Fruit fly (Drosophila melanogaster) whole organism, embryonic: ENCODE results near the gene hang.

Source experiments
- Adf1 ChIP-seq: fragments of 200-800 bp; sonication (Bioruptor generic); IDR thresholded peaks from 2 replicates; pipeline ENCODE4 v1.3.6; 2022; ENCODE audit warnings: missing biosample characterization, missing genetic modification characterization
- Atf6 ChIP-seq: fragments of 200-800 bp; sonication (Bioruptor generic); IDR thresholded peaks from 2 replicates; pipeline ENCODE4 v1.3.6; 2022; ENCODE audit warnings: missing biosample characterization, missing genetic modification characterization
- B-H2 ChIP-seq: fragments of 200-800 bp; sonication (Bioruptor generic); optimal IDR thresholded peaks from 2 replicates; lab custom pipeline; 2018; ENCODE audit warnings: missing biosample characterization, mild to moderate bottlenecking, missing genetic modification characterization
- Bteb2 ChIP-seq: fragments of 200-800 bp; sonication (Bioruptor generic); optimal IDR thresholded peaks from 2 replicates; lab custom pipeline; 2016; ENCODE audit warnings: missing biosample characterization, missing genetic modification characterization
- CG11696 ChIP-seq: fragments of 200-800 bp; sonication (Bioruptor generic); IDR thresholded peaks from 2 replicates; pipeline ENCODE4 v1.3.6; 2022; ENCODE audit warnings: missing biosample characterization, missing genetic modification characterization
- CG12155 ChIP-seq: fragments of 200-800 bp; sonication (Bioruptor generic); optimal IDR thresholded peaks from 3 replicates; lab custom pipeline; 2016; ENCODE audit warnings: missing biosample characterization, missing genetic modification characterization
- CG15073 ChIP-seq: fragments of 200-800 bp; sonication (Bioruptor generic); optimal IDR thresholded peaks from 2 replicates; lab custom pipeline; 2016; ENCODE audit warnings: missing biosample characterization, missing genetic modification characterization
- CG1529 ChIP-seq: fragments of 200-800 bp; sonication (Bioruptor generic); optimal IDR thresholded peaks from 3 replicates; lab custom pipeline; 2018; ENCODE audit warnings: missing biosample characterization, missing genetic modification characterization
- CG17385 ChIP-seq: fragments of 200-800 bp; sonication (Bioruptor generic); optimal IDR thresholded peaks from 3 replicates; lab custom pipeline; 2018; ENCODE audit warnings: missing biosample characterization, mild to moderate bottlenecking, missing genetic modification characterization
- CG17568 ChIP-seq: fragments of 200-800 bp; sonication (Bioruptor generic); optimal IDR thresholded peaks from 2 replicates; lab custom pipeline; 2018; ENCODE audit warnings: missing biosample characterization, mild to moderate bottlenecking, missing genetic modification characterization, moderate library complexity
- CG17802 ChIP-seq: fragments of 200-800 bp; sonication (Bioruptor generic); optimal IDR thresholded peaks from 2 replicates; lab custom pipeline; 2018; ENCODE audit warnings: missing biosample characterization, mild to moderate bottlenecking, missing genetic modification characterization, moderate library complexity
- CG2875 ChIP-seq: fragments of 200-800 bp; sonication (Bioruptor generic); optimal IDR thresholded peaks from 2 replicates; lab custom pipeline; 2017; ENCODE audit warnings: missing biosample characterization, mild to moderate bottlenecking, missing genetic modification characterization, missing genetic modification reagents
- CG30403 ChIP-seq: fragments of 200-800 bp; sonication (Bioruptor generic); optimal IDR thresholded peaks from 3 replicates; lab custom pipeline; 2016; ENCODE audit warnings: missing biosample characterization, missing genetic modification characterization
- CG34422 ChIP-seq: fragments of 200-800 bp; sonication (Bioruptor generic); IDR thresholded peaks from 3 replicates; pipeline ENCODE4 v1.3.6; 2022; ENCODE audit warnings: missing biosample characterization, missing genetic modification characterization
- CG42726 ChIP-seq: fragments of 200-800 bp; sonication (Bioruptor generic); IDR thresholded peaks from 2 replicates; pipeline ENCODE4 v1.3.6; 2022; ENCODE audit warnings: missing biosample characterization, missing genetic modification characterization; ENCODE audit not compliant: partially characterized antibody
- CG7271 ChIP-seq: fragments of 200-800 bp; sonication (Bioruptor generic); optimal IDR thresholded peaks from 2 replicates; lab custom pipeline; 2018; ENCODE audit warnings: missing biosample characterization, mild to moderate bottlenecking, missing genetic modification characterization, moderate library complexity
- CG7786 ChIP-seq: fragments of 200-800 bp; sonication (Bioruptor generic); optimal IDR thresholded peaks from 2 replicates; lab custom pipeline; 2016; ENCODE audit warnings: missing biosample characterization, missing genetic modification characterization
- CG7928 ChIP-seq: fragments of 200-800 bp; sonication (Bioruptor generic); optimal IDR thresholded peaks from 2 replicates; lab custom pipeline; 2017; ENCODE audit warnings: missing biosample characterization, mild to moderate bottlenecking, missing genetic modification characterization
- CG8388 ChIP-seq: fragments of 200-800 bp; sonication (Bioruptor generic); optimal IDR thresholded peaks from 2 replicates; lab custom pipeline; 2019; ENCODE audit warnings: missing biosample characterization, mild to moderate bottlenecking, missing genetic modification characterization, moderate library complexity
- CG8478 ChIP-seq: fragments of >200 bp; optimal IDR thresholded peaks from 2 replicates; lab custom pipeline; 2018
- CG8944 ChIP-seq: fragments of 200-800 bp; sonication (Bioruptor generic); optimal IDR thresholded peaks from 3 replicates; lab custom pipeline; 2016; ENCODE audit warnings: missing biosample characterization, missing genetic modification characterization
- CG9727 ChIP-seq: fragments of 200-800 bp; sonication (Bioruptor generic); optimal IDR thresholded peaks from 3 replicates; lab custom pipeline; 2017; ENCODE audit warnings: missing biosample characterization, mild to moderate bottlenecking, missing genetic modification characterization
- Dref ChIP-seq: fragments of 200-800 bp; sonication (Bioruptor generic); IDR thresholded peaks from 2 replicates; pipeline ENCODE4 v1.3.6; 2022; ENCODE audit warnings: missing biosample characterization, missing genetic modification characterization
- E2f1 ChIP-seq: fragments of 200-800 bp; sonication (Bioruptor generic); IDR thresholded peaks from 2 replicates; pipeline ENCODE4 v1.3.6; 2022; ENCODE audit warnings: missing biosample characterization, missing genetic modification characterization
- Med ChIP-seq: fragments of 200-800 bp; sonication (Bioruptor generic); peaks from one replicate; lab custom pipeline; 2016; ENCODE audit warnings: missing biosample characterization, missing genetic modification characterization, mild to moderate bottlenecking, inconsistent platforms, moderate library complexity
- Stat92E ChIP-seq, 3 experiments: fragments of >200 bp in 2 of 3; fragments of 200-800 bp in 1 of 3; sonication (Bioruptor generic) in 1 of 3; optimal IDR thresholded peaks; 2 replicates each; lab custom pipeline; 2017 to 2019; ENCODE audit warnings: missing biosample characterization in 3 of 3, missing genetic modification characterization in 3 of 3, mild to moderate bottlenecking in 1 of 3, moderate library complexity in 1 of 3
- Trl ChIP-seq, 3 experiments: fragments of >200 bp in 2 of 3; fragments of 200-800 bp in 1 of 3; sonication (Bioruptor generic) in 1 of 3; optimal IDR thresholded peaks; 2 replicates in 1 of 3; 3 replicates in 2 of 3; lab custom pipeline; 2016 to 2017; ENCODE audit warnings: missing biosample characterization in 1 of 3, missing genetic modification characterization in 1 of 3
- ab ChIP-seq: fragments of 200-800 bp; sonication (Bioruptor generic); optimal IDR thresholded peaks from 2 replicates; lab custom pipeline; 2016; ENCODE audit warnings: missing biosample characterization, missing genetic modification characterization
- abd-A ChIP-seq: fragments of 200-800 bp; sonication (Bioruptor generic); optimal IDR thresholded peaks from 3 replicates; lab custom pipeline; 2019; ENCODE audit warnings: missing biosample characterization, mild to moderate bottlenecking, missing genetic modification characterization, moderate library complexity
- ara ChIP-seq: fragments of 200-800 bp; sonication (Bioruptor generic); IDR thresholded peaks from 2 replicates; pipeline ENCODE4 v1.3.6; 2022; ENCODE audit warnings: missing biosample characterization, missing genetic modification characterization
- az2 ChIP-seq: fragments of 200-800 bp; sonication (Bioruptor generic); optimal IDR thresholded peaks from 3 replicates; lab custom pipeline; 2016; ENCODE audit warnings: missing biosample characterization, missing genetic modification characterization
- bigmax ChIP-seq: fragments of 200-800 bp; sonication (Bioruptor generic); optimal IDR thresholded peaks from 2 replicates; lab custom pipeline; 2018; ENCODE audit warnings: missing biosample characterization, mild to moderate bottlenecking, missing genetic modification characterization
- caup ChIP-seq: fragments of 200-800 bp; sonication (Bioruptor generic); optimal IDR thresholded peaks from 3 replicates; lab custom pipeline; 2017; ENCODE audit warnings: missing biosample characterization, mild to moderate bottlenecking, missing genetic modification characterization, moderate library complexity; ENCODE audit not compliant: severe bottlenecking
- cg ChIP-seq: fragments of 200-800 bp; sonication (Bioruptor generic); optimal IDR thresholded peaks from 3 replicates; lab custom pipeline; 2019; ENCODE audit warnings: missing biosample characterization, mild to moderate bottlenecking, missing genetic modification characterization, moderate library complexity
- chinmo ChIP-seq: fragments of 200-800 bp; sonication (Bioruptor generic); IDR thresholded peaks from 4 replicates; pipeline ENCODE4 v1.3.6; 2022; ENCODE audit warnings: missing biosample characterization, missing genetic modification characterization; ENCODE audit not compliant: partially characterized antibody
- gfzf ChIP-seq: fragments of 200-800 bp; sonication (Bioruptor generic); optimal IDR thresholded peaks from 2 replicates; lab custom pipeline; 2016; ENCODE audit warnings: missing biosample characterization, mild to moderate bottlenecking, missing genetic modification characterization, moderate library complexity
- hbn ChIP-seq: fragments of 200-800 bp; sonication (Bioruptor generic); IDR thresholded peaks from 2 replicates; pipeline ENCODE4 v1.3.6; 2022; ENCODE audit warnings: missing biosample characterization, missing genetic modification characterization; ENCODE audit not compliant: partially characterized antibody
- ind ChIP-seq: fragments of 200-800 bp; sonication (Bioruptor generic); optimal IDR thresholded peaks from 3 replicates; lab custom pipeline; 2016; ENCODE audit warnings: missing biosample characterization, missing genetic modification characterization
- inv ChIP-seq: fragments of 200-800 bp; sonication (Bioruptor generic); IDR thresholded peaks from 2 replicates; pipeline ENCODE4 v1.3.6; 2022; ENCODE audit warnings: missing biosample characterization, missing genetic modification characterization; ENCODE audit not compliant: partially characterized antibody
- lbe ChIP-seq: fragments of 200-800 bp; sonication (Bioruptor generic); optimal IDR thresholded peaks from 2 replicates; lab custom pipeline; 2016; ENCODE audit warnings: missing biosample characterization, mild to moderate bottlenecking, missing genetic modification characterization
- nerfin-1 ChIP-seq: fragments of 200-800 bp; sonication (Bioruptor generic); optimal IDR thresholded peaks from 3 replicates; lab custom pipeline; 2019; ENCODE audit warnings: missing biosample characterization, mild to moderate bottlenecking, missing genetic modification characterization, moderate library complexity
- pita ChIP-seq: fragments of 200-800 bp; sonication (Bioruptor generic); optimal IDR thresholded peaks from 2 replicates; lab custom pipeline; 2017; ENCODE audit warnings: missing biosample characterization, mild to moderate bottlenecking, missing genetic modification characterization
- psq ChIP-seq: fragments of 200-800 bp; sonication (Bioruptor generic); optimal IDR thresholded peaks from 2 replicates; lab custom pipeline; 2017; ENCODE audit warnings: missing biosample characterization, missing genetic modification characterization
- rib ChIP-seq: fragments of 200-800 bp; sonication (Bioruptor generic); IDR thresholded peaks from 2 replicates; pipeline ENCODE4 v1.3.6; 2022; ENCODE audit warnings: missing biosample characterization, missing genetic modification characterization
- sc ChIP-seq, 3 experiments: fragments of >200 bp in 2 of 3; fragments of 200-800 bp in 1 of 3; sonication (Bioruptor generic) in 1 of 3; optimal IDR thresholded peaks; 2 replicates in 2 of 3; 3 replicates in 1 of 3; lab custom pipeline; 2017; ENCODE audit warnings: mild to moderate bottlenecking in 1 of 3, missing biosample characterization in 1 of 3, missing genetic modification characterization in 1 of 3, missing genetic modification reagents in 1 of 3
- sima ChIP-seq: fragments of 200-800 bp; sonication (Bioruptor generic); optimal IDR thresholded peaks from 2 replicates; lab custom pipeline; 2016; ENCODE audit warnings: missing biosample characterization, missing genetic modification characterization
- sqz ChIP-seq: fragments of 200-800 bp; sonication (Bioruptor generic); optimal IDR thresholded peaks from 3 replicates; lab custom pipeline; 2018; ENCODE audit warnings: missing biosample characterization, mild to moderate bottlenecking, missing genetic modification characterization
- twi ChIP-seq: fragments of 200-800 bp; optimal IDR thresholded peaks from 2 replicates; lab custom pipeline; 2019; ENCODE audit warnings: missing biosample characterization, mild to moderate bottlenecking, missing genetic modification characterization, moderate library complexity
- tx ChIP-seq: fragments of 200-800 bp; sonication (Bioruptor generic); optimal IDR thresholded peaks from 2 replicates; lab custom pipeline; 2016; ENCODE audit warnings: missing biosample characterization, missing genetic modification characterization
- zf30C ChIP-seq: fragments of 200-800 bp; sonication (Bioruptor generic); optimal IDR thresholded peaks from 3 replicates; lab custom pipeline; 2018; ENCODE audit warnings: missing biosample characterization, mild to moderate bottlenecking, missing genetic modification characterization

The hang gene

dm6 chrX:16424296-16424695, 1.7 kb downstream of the hang start:
- TF ChIP-seq Dref (GFP tag; lab: Robert Waterston, UW), result no peak
- TF ChIP-seq Med (GFP tag; lab: Kevin White, UChicago), result peak; percentile 35
- no peak for TF ChIP-seq CG8944 (GFP tag; lab: Kevin White, UChicago)
- TF ChIP-seq gfzf (GFP tag; lab: Kevin White, UChicago), result no peak
- no peak for TF ChIP-seq ab (GFP tag; lab: Kevin White, UChicago)
- no peak for TF ChIP-seq CG8388
- TF ChIP-seq az2 (GFP tag; lab: Kevin White, UChicago), result no peak
- TF ChIP-seq tx (GFP tag; lab: Kevin White, UChicago), result no peak
- TF ChIP-seq sc (optimal IDR thresholded peaks at IDR 0.05; lab: Kevin White, UChicago), result no peak
- TF ChIP-seq sc (GFP tag; optimal IDR thresholded peaks at IDR 0.05; lab: Kevin White, UChicago), result no peak
- peak in 1 of 3 experiments; percentile 25 for TF ChIP-seq Stat92E (GFP tag; optimal IDR thresholded peaks at IDR 0.05; lab: Kevin White, UChicago)
- TF ChIP-seq ara (GFP tag; lab: Robert Waterston, UW), result no peak
- TF ChIP-seq E2f1, result no peak
- no peak for TF ChIP-seq CG17568 (GFP tag; lab: Kevin White, UChicago)
- TF ChIP-seq Atf6 (GFP tag; lab: Robert Waterston, UW), result no peak
- no peak for TF ChIP-seq sima (GFP tag; lab: Kevin White, UChicago)
- peak; percentile 4 to 14 for TF ChIP-seq Trl (optimal IDR thresholded peaks at IDR 0.05; lab: Kevin White, UChicago)
- TF ChIP-seq Trl (GFP tag; optimal IDR thresholded peaks at IDR 0.05; lab: Kevin White, UChicago), result no peak
- no peak for TF ChIP-seq CG2875 (GFP tag; lab: Kevin White, UChicago)
- TF ChIP-seq rib (GFP tag; lab: Robert Waterston, UW), result no peak
- TF ChIP-seq CG34422, result no peak
- TF ChIP-seq psq, result peak; percentile 72
- TF ChIP-seq CG7271 (tag; lab: Kevin White, UChicago), result no peak
- no peak for TF ChIP-seq CG42726 (GFP tag; lab: Robert Waterston, UW)
- TF ChIP-seq CG7786 (GFP tag; lab: Kevin White, UChicago), result no peak
- no peak for TF ChIP-seq CG12155 (GFP tag; lab: Kevin White, UChicago)
- no peak for TF ChIP-seq pita
- no peak for TF ChIP-seq CG11696 (GFP tag; lab: Robert Waterston, UW)
- no peak for TF ChIP-seq CG17802 (tag; lab: Kevin White, UChicago)
- TF ChIP-seq Adf1 (GFP tag; lab: Robert Waterston, UW), result peak; percentile 56
- TF ChIP-seq nerfin-1, result no peak
- peak; percentile 71 for TF ChIP-seq bigmax
- no peak for TF ChIP-seq ind (GFP tag; lab: Kevin White, UChicago)
- no peak for TF ChIP-seq sqz (GFP tag; lab: Kevin White, UChicago)
- TF ChIP-seq cg (GFP tag; lab: Kevin White, UChicago), result peak; percentile 71

dm6 chrX:16425145-16425544, 2.5 kb downstream of the hang start:
- TF ChIP-seq lbe (peak; percentile 38), CG15073 (GFP tag; lab: Kevin White, UChicago) (no peak), caup (GFP tag; lab: Kevin White, UChicago) (no peak), CG1529 (GFP tag; lab: Kevin White, UChicago) (no peak), inv (GFP tag; lab: Robert Waterston, UW) (no peak), abd-A (tag; lab: Kevin White, UChicago) (no peak), hbn (GFP tag; lab: Robert Waterston, UW) (no peak), Bteb2 (no peak), CG17385 (peak; percentile 72), CG34422 (no peak), zf30C (GFP tag; lab: Kevin White, UChicago) (no peak), CG9727 (GFP tag; lab: Kevin White, UChicago) (no peak), B-H2 (no peak), Med (GFP tag; lab: Kevin White, UChicago) (peak; percentile 61), CG30403 (no peak), CG7786 (GFP tag; lab: Kevin White, UChicago) (no peak), twi (tag; lab: Kevin White, UChicago) (peak; percentile 75), CG8478 (lab: Kevin White, UChicago) (peak; percentile 18), Trl (optimal IDR thresholded peaks at IDR 0.05; lab: Kevin White, UChicago) (peak in 1 of 2 experiments; percentile 52), Trl (GFP tag; optimal IDR thresholded peaks at IDR 0.05; lab: Kevin White, UChicago) (no peak), chinmo (GFP tag; lab: Robert Waterston, UW) (0 out of 4 replicates have a peak, but pooled peaks have one; percentile 47), CG7928 (GFP tag; lab: Kevin White, UChicago) (no peak)
